Fruit fly (Drosophila melanogaster): Measurements from ENCODE around the gene CG6683.

CG6683 gene

DNA sequence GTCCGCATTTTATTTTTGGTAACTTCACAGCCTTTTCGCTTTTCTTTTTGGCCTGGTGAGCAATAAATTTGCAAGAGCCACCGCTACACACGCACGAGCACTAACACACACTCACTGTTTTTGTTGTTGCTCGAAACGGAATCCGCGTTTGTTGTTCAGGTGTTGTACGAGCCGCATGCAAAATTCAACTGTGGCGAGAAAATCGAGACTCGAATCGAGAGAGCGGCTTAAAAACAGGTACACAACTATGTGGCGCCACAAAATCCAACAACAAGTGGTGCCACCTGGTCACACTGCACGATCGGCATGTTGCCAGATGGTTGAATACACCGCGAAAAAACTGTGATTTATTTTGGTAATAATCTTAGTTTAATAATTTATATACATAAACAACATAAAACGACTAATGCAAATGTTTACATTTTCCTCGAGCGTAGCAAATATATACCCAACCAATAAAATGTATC lies 7.7 kb downstream of the CG6683 start, which contains the start of gene CG43163 (continued):
- no peak for TF ChIP-seq CG33557 (GFP tag; optimal IDR thresholded peaks at IDR 0.05)
- no peak for TF ChIP-seq CG34224 (GFP tag; IDR thresholded peaks at IDR 0.05; ENCODE audit: partially characterized antibody)
- TF ChIP-seq CG10431 (GFP tag; optimal IDR thresholded peaks at IDR 0.05) = peak; percentile 37
- peak; percentile 7 for TF ChIP-seq CG34376 (GFP tag; optimal IDR thresholded peaks at IDR 0.05)
- no peak for TF ChIP-seq tio (GFP tag; optimal IDR thresholded peaks at IDR 0.05)
- peak; percentile 34 for TF ChIP-seq CG10462 (GFP tag; optimal IDR thresholded peaks at IDR 0.05)
- TF ChIP-seq Bdp1 (GFP tag; optimal IDR thresholded peaks at IDR 0.05) = peak; percentile 10
- TF ChIP-seq CG1792 (GFP tag; optimal IDR thresholded peaks at IDR 0.05) = no peak
- TF ChIP-seq CG11247 (GFP tag; IDR thresholded peaks at IDR 0.05) = peak; percentile 42; the same call in 1 of the 2 replicates
- no peak for TF ChIP-seq vnd (GFP tag; IDR thresholded peaks at IDR 0.05; ENCODE audit: partially characterized antibody)
- TF ChIP-seq sqz (GFP tag; optimal IDR thresholded peaks at IDR 0.05) = no peak
- 0 out of 2 replicates have a peak, but pooled peaks have one; percentile 32 for TF ChIP-seq gsb (GFP tag; IDR thresholded peaks at IDR 0.05)
- peak in 1 of 2 experiments; percentile 76 for TF ChIP-seq bsh (GFP tag; optimal IDR thresholded peaks at IDR 0.05)
- peak; percentile 61 for TF ChIP-seq dmrt11E (tag; optimal IDR thresholded peaks at IDR 0.05)
- peak; percentile 78 for TF ChIP-seq ara (GFP tag; IDR thresholded peaks at IDR 0.05)
- no peak for TF ChIP-seq eve (GFP tag; optimal IDR thresholded peaks at IDR 0.05)
- TF ChIP-seq CG6683 (GFP tag; optimal IDR thresholded peaks at IDR 0.05) = peak; percentile 78
- TF ChIP-seq dmrt99B (tag; optimal IDR thresholded peaks at IDR 0.05) = no peak
- no peak for TF ChIP-seq CG17568 (GFP tag; optimal IDR thresholded peaks at IDR 0.05)
- TF ChIP-seq Spps (tag; optimal IDR thresholded peaks at IDR 0.05) = peak; percentile 45
- TF ChIP-seq CG4707 (GFP tag; optimal IDR thresholded peaks at IDR 0.05) = peak; percentile 22
- no peak for TF ChIP-seq Usf (GFP tag; optimal IDR thresholded peaks at IDR 0.05)
- TF ChIP-seq chm (GFP tag; IDR thresholded peaks at IDR 0.05) = peak; percentile 83
- peak; percentile 32; the same call in 1 of the 2 replicates for TF ChIP-seq hbn (GFP tag; IDR thresholded peaks at IDR 0.05; ENCODE audit: partially characterized antibody)
- no peak for TF ChIP-seq bigmax (GFP tag; optimal IDR thresholded peaks at IDR 0.05)
- TF ChIP-seq Max (GFP tag; optimal IDR thresholded peaks at IDR 0.05) = peak; percentile 56
- peak; percentile 86 for TF ChIP-seq Lhr (GFP tag; optimal IDR thresholded peaks at IDR 0.05)
- peak; percentile 61 for TF ChIP-seq az2 (GFP tag; optimal IDR thresholded peaks at IDR 0.05)
- TF ChIP-seq H2.0 (GFP tag; IDR thresholded peaks at IDR 0.05) = peak; percentile 43; the same call in 1 of the 2 replicates
- no peak for TF ChIP-seq br (optimal IDR thresholded peaks at IDR 0.05)
- TF ChIP-seq Nf-YA (GFP tag; IDR thresholded peaks at IDR 0.05) = peak; percentile 38; the same call in 1 of the 2 replicates
- TF ChIP-seq CG7928 (GFP tag; optimal IDR thresholded peaks at IDR 0.05) = no peak
- peak; percentile 7 for TF ChIP-seq exex (tag; optimal IDR thresholded peaks at IDR 0.05)
- TF ChIP-seq Scr (GFP tag; IDR thresholded peaks at IDR 0.05; ENCODE audit: partially characterized antibody) = no peak
- TF ChIP-seq Ets97D (GFP tag; optimal IDR thresholded peaks at IDR 0.05) = peak; percentile 66
- no peak for TF ChIP-seq CG4328 (GFP tag; optimal IDR thresholded peaks at IDR 0.05)
- TF ChIP-seq H15 (GFP tag; IDR thresholded peaks at IDR 0.05) = peak; percentile 64; the same call in 2 of the 3 replicates
- TF ChIP-seq CG1233 (GFP tag; optimal IDR thresholded peaks at IDR 0.05) = peak; percentile 52
- TF ChIP-seq Neu2 (GFP tag; optimal IDR thresholded peaks at IDR 0.05; ENCODE audit: borderline replicate concordance) = no peak
- TF ChIP-seq caup (GFP tag; optimal IDR thresholded peaks at IDR 0.05; ENCODE audit: severe bottlenecking) = peak; percentile 69
- TF ChIP-seq CG31441 (GFP tag; IDR thresholded peaks at IDR 0.05) = peak; percentile 77
- no peak for TF ChIP-seq CG8478 (optimal IDR thresholded peaks at IDR 0.05)
- TF ChIP-seq Xbp1 (GFP tag; optimal IDR thresholded peaks at IDR 0.05) = peak; percentile 78
- no peak for TF ChIP-seq Hr39 (optimal IDR thresholded peaks at IDR 0.05)
- no peak for TF ChIP-seq trh (GFP tag; optimal IDR thresholded peaks at IDR 0.05)
- TF ChIP-seq CG6254 (GFP tag; optimal IDR thresholded peaks at IDR 0.05) = peak; percentile 48
- no peak for TF ChIP-seq ftz-f1 (GFP tag; optimal IDR thresholded peaks at IDR 0.05)
- TF ChIP-seq nom (GFP tag; optimal IDR thresholded peaks at IDR 0.05) = peak; percentile 49
- peak; percentile 12 for TF ChIP-seq org-1 (GFP tag; optimal IDR thresholded peaks at IDR 0.05)
- TF ChIP-seq CG15269 (tag; optimal IDR thresholded peaks at IDR 0.05) = peak; percentile 67
